Fruit fly (Drosophila melanogaster): ENCODE measurements around the gene ftz-f1.

Gene ftz-f1

DNA sequence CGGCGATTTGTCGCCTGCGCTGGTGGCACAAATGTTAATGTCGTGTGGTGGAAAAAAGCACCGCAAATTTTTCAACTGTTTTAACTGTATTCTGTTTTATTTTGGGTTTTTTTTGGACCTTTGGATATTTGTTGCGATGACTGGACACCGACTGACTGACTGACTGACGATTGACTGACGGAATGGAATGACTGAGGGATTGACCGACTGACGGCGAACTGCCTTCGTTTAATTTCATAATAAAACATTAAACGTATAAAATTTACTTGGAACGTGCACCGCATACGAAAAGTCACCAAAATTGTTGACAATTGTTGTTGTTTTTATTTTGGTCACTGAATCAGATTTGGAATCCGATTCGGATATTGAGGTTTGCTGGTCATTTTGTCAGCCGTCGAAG, 31.3 kb downstream of the ftz-f1 start:
- TF ChIP-seq Pif1B (GFP tag; optimal IDR thresholded peaks at IDR 0.05): no peak
- no peak for TF ChIP-seq CG8159 (tag; optimal IDR thresholded peaks at IDR 0.05)
- TF ChIP-seq CG34367 (tag; optimal IDR thresholded peaks at IDR 0.05): no peak
- no peak for TF ChIP-seq rn (GFP tag; IDR thresholded peaks at IDR 0.05)
- TF ChIP-seq CG14655 (GFP tag; optimal IDR thresholded peaks at IDR 0.05): no peak
- TF ChIP-seq CG15710 (tag; optimal IDR thresholded peaks at IDR 0.05): no peak
- TF ChIP-seq CG4496 (GFP tag; IDR thresholded peaks at IDR 0.05): no peak

dm6 chr3L:18768788-18769707, 32.1 kb downstream of the ftz-f1 start:
- no peak for TF ChIP-seq fd96Ca (GFP tag; IDR thresholded peaks at IDR 0.05)
- TF ChIP-seq CG4496 (GFP tag; IDR thresholded peaks at IDR 0.05): 0 out of 3 replicates have a peak, but pooled peaks have one; percentile 9
- no peak for TF ChIP-seq rn (GFP tag; IDR thresholded peaks at IDR 0.05)
- TF ChIP-seq CG12605 (GFP tag; IDR thresholded peaks at IDR 0.05): no peak; the same call in 1 of the 2 replicates
- no peak for TF ChIP-seq CG8159 (tag; optimal IDR thresholded peaks at IDR 0.05)
- TF ChIP-seq EcR (GFP tag; optimal IDR thresholded peaks at IDR 0.05): peak; percentile 19
- TF ChIP-seq CG34367 (tag; optimal IDR thresholded peaks at IDR 0.05): no peak
- no peak for TF ChIP-seq CG15710 (tag; optimal IDR thresholded peaks at IDR 0.05)
- TF ChIP-seq CG32121 (GFP tag; IDR thresholded peaks at IDR 0.05): peak; percentile 65
- no peak for TF ChIP-seq CG14655 (GFP tag; optimal IDR thresholded peaks at IDR 0.05)
- 0 out of 2 replicates have a peak, but pooled peaks have one; percentile 18 for TF ChIP-seq Ets98B (GFP tag; IDR thresholded peaks at IDR 0.05)
- TF ChIP-seq Pif1A (GFP tag; optimal IDR thresholded peaks at IDR 0.05): peak; percentile 15
- no peak for TF ChIP-seq D1 (tag; optimal IDR thresholded peaks at IDR 0.05)
- 0 out of 2 replicates have a peak, but pooled peaks have one; percentile 17 for TF ChIP-seq CG10348 (GFP tag; IDR thresholded peaks at IDR 0.05)
- no peak for TF ChIP-seq CG9948 (tag; optimal IDR thresholded peaks at IDR 0.05)
- TF ChIP-seq gl (tag; optimal IDR thresholded peaks at IDR 0.05): no peak
- TF ChIP-seq Snoo (tag; optimal IDR thresholded peaks at IDR 0.05): no peak
- TF ChIP-seq CG13204 (GFP tag; optimal IDR thresholded peaks at IDR 0.05): no peak
- no peak for TF ChIP-seq Pif1B (GFP tag; optimal IDR thresholded peaks at IDR 0.05)
- no peak for TF ChIP-seq CG8301 (tag; optimal IDR thresholded peaks at IDR 0.05)
- no peak for TF ChIP-seq CG17806 (tag; optimal IDR thresholded peaks at IDR 0.05)

DNA sequence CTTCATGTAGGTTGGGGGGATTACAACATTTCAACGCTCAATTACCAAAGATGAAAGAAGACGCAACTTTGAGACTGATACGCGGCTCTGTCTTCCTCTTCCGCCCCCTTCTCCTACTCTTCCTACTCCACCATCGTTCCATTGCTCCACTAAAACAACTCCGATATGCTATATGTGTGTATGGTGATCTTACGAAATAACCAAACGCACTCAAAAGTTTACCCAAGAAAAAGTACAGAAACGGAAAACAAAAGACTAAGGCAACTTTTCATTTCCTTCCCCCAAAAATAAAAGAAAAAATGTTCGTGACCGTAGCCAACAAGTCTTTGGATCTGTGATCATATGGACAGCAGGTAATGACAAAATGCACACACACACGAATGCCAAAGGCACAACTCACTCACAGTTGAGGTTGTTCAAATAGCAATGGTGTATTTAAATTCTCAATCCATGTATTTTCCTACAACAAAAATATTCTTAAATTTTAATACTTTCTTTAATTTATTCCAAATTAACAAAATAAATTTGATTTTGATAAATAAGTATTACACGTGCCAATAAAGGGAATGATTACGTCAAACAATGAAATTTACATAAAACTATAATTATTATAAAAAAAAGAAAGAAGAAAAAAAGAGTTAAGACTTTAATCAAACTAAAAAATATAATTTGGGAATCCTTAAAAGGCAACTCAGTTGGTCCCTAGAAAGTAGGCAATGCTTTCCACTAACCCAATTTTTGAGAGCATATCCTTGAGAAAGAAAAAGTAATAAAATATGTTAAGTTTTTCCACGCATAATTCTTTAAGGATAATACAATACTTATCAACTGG, 32.9 kb downstream of the ftz-f1 start:
- TF ChIP-seq CG8159 (tag; optimal IDR thresholded peaks at IDR 0.05): peak; percentile 8
- TF ChIP-seq CG9948 (tag; optimal IDR thresholded peaks at IDR 0.05): no peak
- no peak for TF ChIP-seq CG14655 (GFP tag; optimal IDR thresholded peaks at IDR 0.05)
- peak; percentile 15 for TF ChIP-seq CG15710 (tag; optimal IDR thresholded peaks at IDR 0.05)

- TF ChIP-seq Ets98B (GFP tag; IDR thresholded peaks at IDR 0.05): peak; percentile 75
- TF ChIP-seq CG15710 (tag; optimal IDR thresholded peaks at IDR 0.05): no peak
- peak; percentile 33 for TF ChIP-seq CG8159 (tag; optimal IDR thresholded peaks at IDR 0.05)
- TF ChIP-seq rn (GFP tag; IDR thresholded peaks at IDR 0.05): no peak
- peak; percentile 64 for TF ChIP-seq CG12605 (GFP tag; IDR thresholded peaks at IDR 0.05)
- no peak; the same call in none of the 2 replicates for TF ChIP-seq CG32121 (GFP tag; IDR thresholded peaks at IDR 0.05)
- no peak for TF ChIP-seq CG10348 (GFP tag; IDR thresholded peaks at IDR 0.05)
- TF ChIP-seq CG14655 (GFP tag; optimal IDR thresholded peaks at IDR 0.05): peak; percentile 73
- peak; percentile 30 for TF ChIP-seq CG13204 (GFP tag; optimal IDR thresholded peaks at IDR 0.05)
- peak; percentile 94 for TF ChIP-seq CG4496 (GFP tag; IDR thresholded peaks at IDR 0.05)
- TF ChIP-seq CG34367 (tag; optimal IDR thresholded peaks at IDR 0.05): no peak
- TF ChIP-seq CG17806 (tag; optimal IDR thresholded peaks at IDR 0.05): no peak
- no peak for TF ChIP-seq CG9948 (tag; optimal IDR thresholded peaks at IDR 0.05)
- TF ChIP-seq fd96Ca (GFP tag; IDR thresholded peaks at IDR 0.05): peak; percentile 82; the same call in 2 of the 3 replicates
- peak; percentile 33 for TF ChIP-seq Pif1B (GFP tag; optimal IDR thresholded peaks at IDR 0.05)
- peak; percentile 49 for TF ChIP-seq Pif1A (GFP tag; optimal IDR thresholded peaks at IDR 0.05)
- peak; percentile 68 for TF ChIP-seq CG8301 (tag; optimal IDR thresholded peaks at IDR 0.05)
- TF ChIP-seq Snoo (tag; optimal IDR thresholded peaks at IDR 0.05): peak; percentile 79
- peak; percentile 57 for TF ChIP-seq gl (tag; optimal IDR thresholded peaks at IDR 0.05)
- TF ChIP-seq D1 (tag; optimal IDR thresholded peaks at IDR 0.05): no peak
- TF ChIP-seq EcR (GFP tag; optimal IDR thresholded peaks at IDR 0.05): peak; percentile 60
These were observed 35.2 kb downstream of the ftz-f1 start for dm6 chr3L:18765657-18766592.
